Worm (Caenorhabditis elegans): ENCODE results near the gene F11D11.6.

Gene F11D11.6

DNA sequence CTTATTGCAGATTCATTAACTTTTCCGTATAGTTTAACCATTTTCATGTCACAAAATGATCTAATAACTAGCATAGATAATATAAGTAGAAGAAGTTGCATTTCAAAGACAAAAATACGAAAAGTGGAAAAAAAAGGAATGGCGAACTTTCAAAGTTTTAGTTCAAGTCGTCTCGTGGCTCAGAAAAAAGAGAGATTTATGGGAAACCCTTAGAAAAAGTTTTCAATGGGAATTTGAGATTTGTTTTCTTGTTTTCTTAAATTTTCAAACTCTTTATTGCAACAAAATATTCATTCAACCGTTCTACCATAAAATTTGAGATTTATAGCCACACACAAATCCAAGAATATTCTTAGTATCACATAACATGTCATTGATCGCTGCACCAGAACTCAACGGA is 10.8 kb downstream of the F11D11.6 start, which contains the start of gene clec-250:
TSS of gene clec-250 (minus strand) at position 101 of the 400 bp plus-strand sequence.
- TF ChIP-seq lin-13 (tag; optimal IDR thresholded peaks at IDR 0.05) (no peak), hlh-1 (tag; optimal IDR thresholded peaks at IDR 0.05) (no peak), tbx-8 (GFP tag; optimal IDR thresholded peaks at IDR 0.05) (no peak), mls-2 (tag; optimal IDR thresholded peaks at IDR 0.05) (no peak), drap-1 (GFP tag; optimal IDR thresholded peaks at IDR 0.05) (no peak), bed-3 (GFP tag; optimal IDR thresholded peaks at IDR 0.05) (no peak), nhr-2 (tag; optimal IDR thresholded peaks at IDR 0.05) (no peak), elt-3 (tag; optimal IDR thresholded peaks at IDR 0.05) (no peak), sptf-1 (tag; optimal IDR thresholded peaks at IDR 0.05) (no peak), sem-2 (GFP tag; optimal IDR thresholded peaks at IDR 0.05) (no peak), lin-32 (GFP tag; optimal IDR thresholded peaks at IDR 0.05) (no peak), ham-2 (GFP tag; optimal IDR thresholded peaks at IDR 0.05) (no peak), flh-1 (GFP tag; optimal IDR thresholded peaks at IDR 0.05) (no peak), mep-1 (tag; optimal IDR thresholded peaks at IDR 0.05) (no peak)

ce11 chrV:18737646-18738045 is 15.3 kb downstream of the F11D11.6 start:
- TF ChIP-seq nhr-76 (tag; optimal IDR thresholded peaks at IDR 0.05) (no peak), ztf-11 (tag; optimal IDR thresholded peaks at IDR 0.05) (no peak), unc-62 (GFP tag; optimal IDR thresholded peaks at IDR 0.05) (no peak), ham-2 (GFP tag; optimal IDR thresholded peaks at IDR 0.05) (no peak), hlh-1 (tag; optimal IDR thresholded peaks at IDR 0.05) (no peak), sptf-1 (tag; optimal IDR thresholded peaks at IDR 0.05) (no peak), mab-5 (tag; optimal IDR thresholded peaks at IDR 0.05) (no peak), zip-8 (tag; optimal IDR thresholded peaks at IDR 0.05) (no peak), ces-1 (GFP tag; optimal IDR thresholded peaks at IDR 0.05) (no peak)

- TF ChIP-seq nhr-76 (tag; optimal IDR thresholded peaks at IDR 0.05) (no peak), ceh-83 (GFP tag; optimal IDR thresholded peaks at IDR 0.05) (no peak)
Observed at ce11 chrV:18734381-18734780, 18.6 kb downstream of the F11D11.6 start, which contains the start of gene scl-20. Gene scl-20 (minus strand): TSS chrV:18734481.

- TF ChIP-seq ham-2 (GFP tag; optimal IDR thresholded peaks at IDR 0.05) (peak; percentile 10), hlh-1 (tag; optimal IDR thresholded peaks at IDR 0.05) (no peak)
Observed at ce11 chrV:18733942-18734341, 19.0 kb downstream of the F11D11.6 start.

DNA sequence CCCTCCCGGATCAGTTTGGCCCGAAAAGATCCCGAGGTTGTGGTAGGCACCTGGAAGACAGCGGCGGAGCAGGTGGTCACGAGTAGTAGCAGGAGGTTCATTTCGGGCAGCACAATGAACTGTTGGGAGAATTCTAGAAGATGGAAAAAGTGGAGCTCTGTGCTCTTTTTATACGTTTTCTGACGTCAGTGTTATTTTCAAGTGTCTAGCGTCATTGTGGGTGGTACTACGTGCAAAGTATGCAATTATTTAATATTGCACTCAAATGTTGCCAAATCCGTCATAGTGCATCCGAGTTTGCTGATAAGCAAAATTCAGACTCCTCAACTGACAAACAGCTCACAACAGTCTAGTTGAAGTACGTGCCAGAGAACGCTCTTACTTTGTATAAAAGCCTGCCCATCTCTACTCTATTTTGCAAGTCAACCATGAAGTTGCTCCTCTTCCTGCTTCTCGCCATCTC is 21.3 kb downstream of the F11D11.6 start, which contains the start of the genes asp-18 and scl-19:
TSS of gene asp-18 (minus strand) at position 101 of the 463 bp plus-strand sequence.
TSS of gene scl-19 (plus strand) at position 413 of the 463 bp plus-strand sequence.
- TF ChIP-seq flh-1 (GFP tag; optimal IDR thresholded peaks at IDR 0.05), result no peak
- TF ChIP-seq pha-4 (tag; optimal IDR thresholded peaks at IDR 0.05), result no peak

ce11 chrV:18729324-18729924 is 23.5 kb downstream of the F11D11.6 start, which contains the start of gene asp-19:
Gene asp-19 (minus strand): TSS chrV:18729374.
- TF ChIP-seq mep-1 (tag; optimal IDR thresholded peaks at IDR 0.05) (no peak), unc-62 (GFP tag; optimal IDR thresholded peaks at IDR 0.05) (no peak), pha-4 (tag; optimal IDR thresholded peaks at IDR 0.05) (no peak), drap-1 (GFP tag; optimal IDR thresholded peaks at IDR 0.05) (no peak), nhr-237 (tag; optimal IDR thresholded peaks at IDR 0.05) (no peak), mab-5 (tag; optimal IDR thresholded peaks at IDR 0.05) (no peak), ham-2 (GFP tag; optimal IDR thresholded peaks at IDR 0.05) (no peak)

DNA sequence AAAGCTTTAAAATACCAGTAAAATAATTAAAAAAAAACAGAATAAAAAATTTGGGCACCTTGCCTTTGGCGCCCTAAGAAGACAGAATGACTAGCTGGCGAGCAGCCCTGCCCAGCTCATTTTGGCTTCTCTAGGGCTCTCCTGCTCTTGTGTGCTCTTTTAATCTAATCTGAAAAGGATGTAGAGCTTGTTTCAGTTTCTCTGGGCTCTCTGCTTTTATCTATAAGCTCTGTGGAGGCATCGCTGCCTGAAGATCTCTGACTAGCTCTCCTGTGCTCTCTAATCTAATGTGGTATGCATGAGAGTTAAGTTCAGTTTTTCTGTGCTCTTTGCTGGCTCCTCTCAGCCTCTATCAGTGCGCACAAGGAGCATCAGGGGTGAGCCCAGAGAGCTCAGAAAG is 27.1 kb downstream of the F11D11.6 start:
- TF ChIP-seq mep-1 (tag; optimal IDR thresholded peaks at IDR 0.05), result no peak
- TF ChIP-seq ces-1 (GFP tag; optimal IDR thresholded peaks at IDR 0.05), result peak; percentile 68

- TF ChIP-seq nhr-2 (tag; optimal IDR thresholded peaks at IDR 0.05) (no peak), drap-1 (GFP tag; optimal IDR thresholded peaks at IDR 0.05) (no peak), elt-3 (tag; optimal IDR thresholded peaks at IDR 0.05) (no peak), unc-39 (tag; optimal IDR thresholded peaks at IDR 0.05) (no peak), blmp-1 (tag; optimal IDR thresholded peaks at IDR 0.05) (no peak), ceh-39 (tag; optimal IDR thresholded peaks at IDR 0.05) (no peak), M03D4.4 (tag; optimal IDR thresholded peaks at IDR 0.05) (no peak), cnd-1 (tag; optimal IDR thresholded peaks at IDR 0.05) (no peak), ztf-11 (tag; optimal IDR thresholded peaks at IDR 0.05) (no peak), unc-120 (tag; optimal IDR thresholded peaks at IDR 0.05; ENCODE audit: poor library complexity, severe bottlenecking) (no peak), nhr-237 (tag; optimal IDR thresholded peaks at IDR 0.05) (no peak), elt-1 (tag; optimal IDR thresholded peaks at IDR 0.05; ENCODE audit: borderline replicate concordance, insufficient read depth) (no peak), ces-1 (GFP tag; optimal IDR thresholded peaks at IDR 0.05) (no peak), sem-2 (GFP tag; optimal IDR thresholded peaks at IDR 0.05) (no peak), nhr-28 (tag; optimal IDR thresholded peaks at IDR 0.05) (no peak), pha-4 (tag; optimal IDR thresholded peaks at IDR 0.05) (no peak)
Observed at ce11 chrV:18724076-18724475, 28.9 kb downstream of the F11D11.6 start.
